Worm (Caenorhabditis elegans) whole organism, early embryonic: ENCODE measurements around the gene K08D10.13.

ENCODE experiments used
- B0310.2 ChIP-seq: sonication (generic microtip); optimal IDR thresholded peaks from 2 replicates; lab custom pipeline; 2016; ENCODE audit warnings: mild to moderate bottlenecking, missing genetic modification characterization, missing compliant biosample characterization
- ama-1 ChIP-seq: fragments of 150-350 bp; optimal IDR thresholded peaks from 2 replicates; lab custom pipeline; 2014

DNA sequence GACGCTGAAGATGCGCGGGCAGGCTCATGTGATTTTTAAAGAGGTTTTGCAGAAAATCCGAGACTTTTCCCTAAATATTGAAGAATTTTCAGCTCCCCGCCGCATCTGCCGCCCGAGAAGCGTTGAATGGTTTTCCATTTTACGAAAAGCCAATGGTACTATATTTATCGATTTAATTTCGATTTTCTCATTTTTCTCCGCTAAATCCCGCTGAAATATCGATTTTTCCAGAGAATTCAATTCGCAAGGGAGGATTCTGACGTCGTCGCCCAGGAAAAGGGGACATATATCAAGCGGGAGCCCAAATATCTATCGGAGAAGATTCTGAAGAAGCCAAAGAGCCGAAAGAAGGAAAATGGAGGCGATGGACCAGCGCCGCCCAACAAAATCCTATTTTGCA lies 861 bp upstream of the K08D10.13 start:
- no peak for TF ChIP-seq B0310.2 (tag; lab: Kevin White, UChicago)
- TF ChIP-seq ama-1 (lab: Kevin White, UChicago) = no peak
